Fruit fly (Drosophila melanogaster) whole organism, embryonic: ENCODE results near the gene dpr2.
A peak's percentile ranks its signal among the peaks of the same experiment; 100 is the strongest.

Source experiments
- ATbp ChIP-seq: fragments of 200-800 bp; sonication (Bioruptor generic); optimal IDR thresholded peaks from 2 replicates; lab custom pipeline; 2017; ENCODE audit warnings: missing biosample characterization, mild to moderate bottlenecking, missing genetic modification characterization, missing genetic modification reagents
- BtbVII ChIP-seq: fragments of 200-800 bp; sonication (Bioruptor generic); optimal IDR thresholded peaks from 3 replicates; lab custom pipeline; 2017; ENCODE audit warnings: missing biosample characterization, mild to moderate bottlenecking, missing genetic modification characterization
- Bteb2 ChIP-seq: fragments of 200-800 bp; sonication (Bioruptor generic); optimal IDR thresholded peaks from 2 replicates; lab custom pipeline; 2016; ENCODE audit warnings: missing biosample characterization, missing genetic modification characterization
- CG11696 ChIP-seq: fragments of 200-800 bp; sonication (Bioruptor generic); IDR thresholded peaks from 2 replicates; pipeline ENCODE4 v1.3.6; 2022; ENCODE audit warnings: missing biosample characterization, missing genetic modification characterization
- CG14667 ChIP-seq: fragments of 200-800 bp; sonication (Bioruptor generic); IDR thresholded peaks from 2 replicates; pipeline ENCODE4 v1.3.6; 2022; ENCODE audit warnings: missing biosample characterization, missing genetic modification characterization
- CG14965 ChIP-seq: fragments of 200-800 bp; sonication (Bioruptor generic); optimal IDR thresholded peaks from 2 replicates; lab custom pipeline; 2016; ENCODE audit warnings: missing biosample characterization, missing genetic modification characterization, borderline replicate concordance
- CG15601 ChIP-seq: fragments of 200-800 bp; sonication (Bioruptor generic); optimal IDR thresholded peaks from 3 replicates; lab custom pipeline; 2019; ENCODE audit warnings: missing biosample characterization, mild to moderate bottlenecking, missing genetic modification characterization, moderate library complexity
- CG15696 ChIP-seq: fragments of 200-800 bp; sonication (Bioruptor generic); optimal IDR thresholded peaks from 2 replicates; lab custom pipeline; 2019; ENCODE audit warnings: missing biosample characterization, mild to moderate bottlenecking, missing genetic modification characterization, moderate library complexity
- CG16779 ChIP-seq: fragments of 200-800 bp; sonication (Bioruptor generic); IDR thresholded peaks from 2 replicates; pipeline ENCODE4 v1.3.6; 2022; ENCODE audit warnings: missing biosample characterization, missing genetic modification characterization
- CG2120 ChIP-seq: fragments of 200-800 bp; sonication (Bioruptor generic); optimal IDR thresholded peaks from 3 replicates; lab custom pipeline; 2016; ENCODE audit warnings: missing biosample characterization, missing genetic modification characterization
- CG2129 ChIP-seq: fragments of 200-800 bp; sonication (Bioruptor generic); IDR thresholded peaks from 2 replicates; pipeline ENCODE4 v1.3.6; 2022; ENCODE audit warnings: missing biosample characterization, missing genetic modification characterization; ENCODE audit not compliant: partially characterized antibody
- CG2712 ChIP-seq: fragments of 200-800 bp; optimal IDR thresholded peaks from 3 replicates; lab custom pipeline; 2019; ENCODE audit warnings: missing biosample characterization, mild to moderate bottlenecking, missing genetic modification characterization, moderate library complexity
- CG2875 ChIP-seq: fragments of 200-800 bp; sonication (Bioruptor generic); optimal IDR thresholded peaks from 2 replicates; lab custom pipeline; 2017; ENCODE audit warnings: missing biosample characterization, mild to moderate bottlenecking, missing genetic modification characterization, missing genetic modification reagents
- CG30403 ChIP-seq: fragments of 200-800 bp; sonication (Bioruptor generic); optimal IDR thresholded peaks from 3 replicates; lab custom pipeline; 2016; ENCODE audit warnings: missing biosample characterization, missing genetic modification characterization
- CG31365 ChIP-seq: fragments of 200-800 bp; sonication (Bioruptor generic); optimal IDR thresholded peaks from 2 replicates; lab custom pipeline; 2018; ENCODE audit warnings: missing biosample characterization, mild to moderate bottlenecking, missing genetic modification characterization
- CG32772 ChIP-seq: fragments of 200-800 bp; sonication (Bioruptor generic); IDR thresholded peaks from 2 replicates; pipeline ENCODE4 v1.3.6; 2022; ENCODE audit warnings: missing biosample characterization, missing genetic modification characterization
- CG3281 ChIP-seq: fragments of 200-800 bp; sonication (Bioruptor generic); optimal IDR thresholded peaks from 3 replicates; lab custom pipeline; 2017; ENCODE audit warnings: missing biosample characterization, mild to moderate bottlenecking, missing genetic modification characterization
- CG4282 ChIP-seq: fragments of 200-800 bp; sonication (Bioruptor generic); optimal IDR thresholded peaks from 2 replicates; lab custom pipeline; 2016; ENCODE audit warnings: missing biosample characterization, missing genetic modification characterization
- CG4328 ChIP-seq: fragments of 200-800 bp; sonication (Bioruptor generic); optimal IDR thresholded peaks from 3 replicates; lab custom pipeline; 2017; ENCODE audit warnings: missing biosample characterization, missing genetic modification reagents, missing genetic modification characterization
- CG4360 ChIP-seq: fragments of 200-800 bp; sonication (Bioruptor generic); IDR thresholded peaks from 2 replicates; pipeline ENCODE4 v1.3.6; 2022; ENCODE audit warnings: missing biosample characterization, missing genetic modification characterization
- CG4854 ChIP-seq: fragments of 200-800 bp; sonication (Bioruptor generic); optimal IDR thresholded peaks from 2 replicates; lab custom pipeline; 2016; ENCODE audit warnings: missing biosample characterization, missing genetic modification characterization, inconsistent platforms
- CG6854 ChIP-seq: fragments of 200-800 bp; sonication (Bioruptor generic); optimal IDR thresholded peaks from 3 replicates; lab custom pipeline; 2017; ENCODE audit warnings: missing biosample characterization, mild to moderate bottlenecking, missing genetic modification characterization
- CG7357 ChIP-seq: fragments of 200-800 bp; sonication (Bioruptor generic); IDR thresholded peaks from 3 replicates; pipeline ENCODE4 v1.3.6; 2022; ENCODE audit warnings: missing biosample characterization, missing genetic modification characterization
- CG8290 ChIP-seq, 3 experiments: fragments of 200-800 bp; sonication (Bioruptor generic); optimal IDR thresholded peaks; 2 replicates each; lab custom pipeline; 2016 to 2019; ENCODE audit warnings: missing biosample characterization in 3 of 3, missing genetic modification characterization in 3 of 3, mild to moderate bottlenecking in 2 of 3, moderate library complexity in 1 of 3
- CG8924 ChIP-seq: fragments of 200-800 bp; optimal IDR thresholded peaks from 3 replicates; lab custom pipeline; 2019; ENCODE audit warnings: missing biosample characterization, mild to moderate bottlenecking, missing genetic modification characterization, moderate library complexity
- Dek ChIP-seq: fragments of 200-800 bp; sonication (Bioruptor generic); optimal IDR thresholded peaks from 3 replicates; lab custom pipeline; 2019; ENCODE audit warnings: missing biosample characterization, mild to moderate bottlenecking, missing genetic modification characterization, moderate library complexity
- Dref ChIP-seq: fragments of 200-800 bp; sonication (Bioruptor generic); IDR thresholded peaks from 2 replicates; pipeline ENCODE4 v1.3.6; 2022; ENCODE audit warnings: missing biosample characterization, missing genetic modification characterization
- E2f1 ChIP-seq: fragments of 200-800 bp; sonication (Bioruptor generic); IDR thresholded peaks from 2 replicates; pipeline ENCODE4 v1.3.6; 2022; ENCODE audit warnings: missing biosample characterization, missing genetic modification characterization
- Eip74EF ChIP-seq, 2 experiments: fragments of 200-800 bp in 1 of 2; fragments of >200 bp in 1 of 2; sonication (Bioruptor generic) in 1 of 2; optimal IDR thresholded peaks; 2 replicates each; lab custom pipeline; 2017 to 2019; ENCODE audit warnings: missing biosample characterization in 2 of 2, missing genetic modification characterization in 2 of 2, mild to moderate bottlenecking in 1 of 2, moderate library complexity in 1 of 2
- Ets65A ChIP-seq: fragments of 200-800 bp; sonication (Bioruptor generic); peaks from one replicate; lab custom pipeline; 2016; ENCODE audit warnings: missing biosample characterization, missing genetic modification characterization
- H15 ChIP-seq: fragments of 200-800 bp; sonication (Bioruptor generic); IDR thresholded peaks from 3 replicates; pipeline ENCODE4 v1.3.6; 2022; ENCODE audit warnings: missing biosample characterization, missing genetic modification characterization
- Hr3 ChIP-seq: fragments of 200-800 bp; sonication (Bioruptor generic); optimal IDR thresholded peaks from 3 replicates; lab custom pipeline; 2016; ENCODE audit warnings: missing biosample characterization, missing genetic modification characterization
- Lpt ChIP-seq: fragments of >200 bp; optimal IDR thresholded peaks from 2 replicates; lab custom pipeline; 2018; ENCODE audit warnings: missing biosample characterization, missing genetic modification characterization
- Nf-YB ChIP-seq: fragments of 200-800 bp; sonication (Bioruptor generic); optimal IDR thresholded peaks from 3 replicates; lab custom pipeline; 2019; ENCODE audit warnings: missing biosample characterization, mild to moderate bottlenecking, missing genetic modification characterization, moderate library complexity
- PHDP ChIP-seq: fragments of 200-800 bp; sonication (Bioruptor generic); optimal IDR thresholded peaks from 3 replicates; lab custom pipeline; 2018; ENCODE audit warnings: missing biosample characterization, mild to moderate bottlenecking, missing genetic modification characterization, moderate library complexity
- Sox100B ChIP-seq: fragments of 200-800 bp; sonication (Bioruptor generic); optimal IDR thresholded peaks from 3 replicates; lab custom pipeline; 2018; ENCODE audit warnings: missing biosample characterization, mild to moderate bottlenecking, missing genetic modification characterization
- Ssrp ChIP-seq: fragments of 200-800 bp; sonication (Bioruptor generic); optimal IDR thresholded peaks from 2 replicates; lab custom pipeline; 2018; ENCODE audit warnings: missing biosample characterization, mild to moderate bottlenecking, missing genetic modification characterization, moderate library complexity
- Xrp1 ChIP-seq: fragments of 200-800 bp; sonication (Bioruptor generic); IDR thresholded peaks from 2 replicates; pipeline ENCODE4 v1.3.6; 2022; ENCODE audit warnings: missing biosample characterization, missing genetic modification characterization
- ase ChIP-seq: fragments of 200-800 bp; sonication (Bioruptor generic); IDR thresholded peaks from 3 replicates; pipeline ENCODE4 v1.3.6; 2022; ENCODE audit warnings: missing biosample characterization, missing genetic modification characterization
- br ChIP-seq: fragments of >200 bp; optimal IDR thresholded peaks from 2 replicates; lab custom pipeline; 2017
- cg ChIP-seq: fragments of 200-800 bp; sonication (Bioruptor generic); optimal IDR thresholded peaks from 3 replicates; lab custom pipeline; 2019; ENCODE audit warnings: missing biosample characterization, mild to moderate bottlenecking, missing genetic modification characterization, moderate library complexity
- dmrt99B ChIP-seq: fragments of 200-800 bp; sonication (Bioruptor generic); optimal IDR thresholded peaks from 2 replicates; lab custom pipeline; 2018; ENCODE audit warnings: missing biosample characterization, mild to moderate bottlenecking, missing genetic modification characterization, moderate library complexity
- gcm ChIP-seq: fragments of 200-800 bp; sonication (Bioruptor generic); optimal IDR thresholded peaks from 2 replicates; lab custom pipeline; 2019; ENCODE audit warnings: missing biosample characterization, mild to moderate bottlenecking, missing genetic modification characterization, moderate library complexity
- gfzf ChIP-seq: fragments of 200-800 bp; sonication (Bioruptor generic); optimal IDR thresholded peaks from 2 replicates; lab custom pipeline; 2016; ENCODE audit warnings: missing biosample characterization, mild to moderate bottlenecking, missing genetic modification characterization, moderate library complexity
- inv ChIP-seq: fragments of 200-800 bp; sonication (Bioruptor generic); IDR thresholded peaks from 2 replicates; pipeline ENCODE4 v1.3.6; 2022; ENCODE audit warnings: missing biosample characterization, missing genetic modification characterization; ENCODE audit not compliant: partially characterized antibody
- lola ChIP-seq, 3 experiments: fragments of >200 bp in 2 of 3; fragments of 200-800 bp in 1 of 3; sonication (Bioruptor generic) in 1 of 3; optimal IDR thresholded peaks; 2 replicates each; lab custom pipeline; 2017 to 2019; ENCODE audit warnings: missing biosample characterization in 3 of 3, missing genetic modification characterization in 3 of 3, mild to moderate bottlenecking in 1 of 3, moderate library complexity in 1 of 3
- salm ChIP-seq: fragments of 200-800 bp; sonication (Bioruptor generic); optimal IDR thresholded peaks from 2 replicates; lab custom pipeline; 2018; ENCODE audit warnings: missing biosample characterization, mild to moderate bottlenecking, missing genetic modification characterization
- ssp ChIP-seq: fragments of 200-800 bp; sonication (Bioruptor generic); IDR thresholded peaks from 2 replicates; pipeline ENCODE4 v1.3.6; 2022; ENCODE audit warnings: missing biosample characterization, missing genetic modification characterization
- unpg ChIP-seq: fragments of 200-800 bp; sonication (Bioruptor generic); optimal IDR thresholded peaks from 3 replicates; lab custom pipeline; 2018; ENCODE audit warnings: missing biosample characterization, mild to moderate bottlenecking, missing genetic modification characterization, moderate library complexity

Gene dpr2

dm6 chr2L:10976046-10976863 is 12.3 kb upstream of the dpr2 start, which contains the start of the genes ATPsynG and SCAR:
Gene ATPsynG (minus strand): TSS chr2L:10976399.
Gene SCAR (plus strand): TSS chr2L:10976772.
- TF ChIP-seq CG14965 (GFP tag; lab: Kevin White, UChicago), result no peak
- TF ChIP-seq BtbVII (GFP tag; lab: Kevin White, UChicago), result no peak
- no peak for TF ChIP-seq CG4854
- no peak for TF ChIP-seq CG4360 (GFP tag; lab: Robert Waterston, UW)
- TF ChIP-seq CG7357 (GFP tag; lab: Robert Waterston, UW), result no peak
- no peak for TF ChIP-seq CG2120 (GFP tag; lab: Kevin White, UChicago)
- TF ChIP-seq CG30403, result no peak
- no peak for TF ChIP-seq ase (GFP tag; lab: Robert Waterston, UW)
- TF ChIP-seq Sox100B, result no peak
- TF ChIP-seq E2f1 (GFP tag; lab: Robert Waterston, UW), result no peak
- no peak for TF ChIP-seq CG31365
- TF ChIP-seq Ets65A (GFP tag; lab: Kevin White, UChicago), result peak; percentile 29
- TF ChIP-seq CG2875 (GFP tag; lab: Kevin White, UChicago), result no peak
- TF ChIP-seq dmrt99B (tag; lab: Kevin White, UChicago), result no peak
- no peak for TF ChIP-seq Lpt (GFP tag; lab: Kevin White, UChicago)
- no peak for TF ChIP-seq ssp (GFP tag; lab: Robert Waterston, UW)
- no peak for TF ChIP-seq CG11696 (GFP tag; lab: Robert Waterston, UW)
- TF ChIP-seq cg, result no peak
- no peak for TF ChIP-seq ATbp (GFP tag; lab: Kevin White, UChicago)
- no peak for TF ChIP-seq inv (GFP tag; lab: Robert Waterston, UW)
- peak; percentile 5 for TF ChIP-seq CG15601 (tag; lab: Kevin White, UChicago)
- TF ChIP-seq CG6854 (GFP tag; lab: Kevin White, UChicago), result no peak
- TF ChIP-seq CG15696 (tag; lab: Kevin White, UChicago), result no peak
- no peak for TF ChIP-seq Nf-YB (GFP tag; lab: Kevin White, UChicago)
- no peak for TF ChIP-seq Dek
- no peak for TF ChIP-seq CG4328 (GFP tag; lab: Kevin White, UChicago)
- no peak for TF ChIP-seq Hr3 (GFP tag; lab: Kevin White, UChicago)
- no peak for TF ChIP-seq CG16779 (GFP tag; lab: Robert Waterston, UW)
- no peak for TF ChIP-seq CG14667 (GFP tag; lab: Robert Waterston, UW)
- TF ChIP-seq gfzf (GFP tag; lab: Kevin White, UChicago), result peak; percentile 58
- no peak for TF ChIP-seq Bteb2 (GFP tag; lab: Kevin White, UChicago)
- no peak for TF ChIP-seq salm (tag; lab: Kevin White, UChicago)
- no peak for TF ChIP-seq CG2129
- TF ChIP-seq br, result no peak
- TF ChIP-seq unpg (GFP tag; lab: Kevin White, UChicago), result no peak
- no peak for TF ChIP-seq H15 (GFP tag; lab: Robert Waterston, UW)
- peak in 1 of 3 experiments; percentile 4 for TF ChIP-seq lola (GFP tag; optimal IDR thresholded peaks at IDR 0.05; lab: Kevin White, UChicago)
- peak; percentile 29 for TF ChIP-seq CG8924 (tag; lab: Kevin White, UChicago)
- TF ChIP-seq CG2712 (tag; lab: Kevin White, UChicago), result peak; percentile 32
- TF ChIP-seq CG3281 (GFP tag; lab: Kevin White, UChicago), result peak; percentile 98
- no peak for TF ChIP-seq Ssrp (tag; lab: Kevin White, UChicago)
- TF ChIP-seq CG8290 (GFP tag; optimal IDR thresholded peaks at IDR 0.05; lab: Kevin White, UChicago), result no peak
- TF ChIP-seq CG8290 (tag; optimal IDR thresholded peaks at IDR 0.05; lab: Kevin White, UChicago), result no peak
- no peak for TF ChIP-seq gcm (GFP tag; lab: Kevin White, UChicago)
- TF ChIP-seq Dref (GFP tag; lab: Robert Waterston, UW), result peak; percentile 56
- TF ChIP-seq Eip74EF (GFP tag; optimal IDR thresholded peaks at IDR 0.05; lab: Kevin White, UChicago), result no peak
- TF ChIP-seq CG4282 (GFP tag; lab: Kevin White, UChicago), result no peak
- TF ChIP-seq PHDP (tag; lab: Kevin White, UChicago), result no peak
- no peak for TF ChIP-seq Xrp1 (GFP tag; lab: Robert Waterston, UW)
- TF ChIP-seq CG32772 (GFP tag; lab: Robert Waterston, UW), result no peak
